Fruit fly (Drosophila melanogaster): ENCODE measurements around the gene Cdep.

- TF ChIP-seq CG4496 (GFP tag; IDR thresholded peaks at IDR 0.05), result 0 out of 3 replicates have a peak, but pooled peaks have one; percentile 32
- TF ChIP-seq Pif1B (GFP tag; optimal IDR thresholded peaks at IDR 0.05), result peak; percentile 35
Observed at dm6 chr3R:4960898-4961819, 50.8 kb downstream of the Cdep start, which contains the start of gene Jhbp2.

Measured in whole organism, pupa.